Worm (Caenorhabditis elegans): ENCODE results near the gene ugt-44.

- TF ChIP-seq ZK546.5 (tag; optimal IDR thresholded peaks at IDR 0.05) (no peak), nhr-23 (tag; optimal IDR thresholded peaks at IDR 0.05) (no peak), zag-1 (tag; optimal IDR thresholded peaks at IDR 0.05) (no peak), sma-9 (GFP tag; optimal IDR thresholded peaks at IDR 0.05) (no peak), sma-9 (tag; optimal IDR thresholded peaks at IDR 0.05) (no peak), mdl-1 (tag; optimal IDR thresholded peaks at IDR 0.05) (no peak), R02D3.7 (tag; optimal IDR thresholded peaks at IDR 0.05) (no peak)
These were observed 39.0 kb upstream of the ugt-44 start for ce11 chrIV:10430507-10430906.

Measured in whole organism, L2 larva.